Worm (Caenorhabditis elegans) whole organism, L4 larva: ENCODE measurements around the gene eol-1.

Experiments used
- Y48G9A.11 ChIP-seq: fragments of 200-800 bp; sonication (Bioruptor generic); IDR thresholded peaks from 2 replicates; pipeline ENCODE4 v1.3.6; 2022; ENCODE audit warnings: missing genetic modification reagents, missing genetic modification characterization, missing compliant biosample characterization
- aha-1 ChIP-seq: fragments of 150-350 bp; peaks from one replicate; lab custom pipeline; 2014; ENCODE audit warnings: missing biosample characterization, missing genetic modification characterization
- ceh-20 ChIP-seq: fragments of 200-800 bp; sonication (Bioruptor generic); IDR thresholded peaks from 2 replicates; pipeline ENCODE4 v1.3.6; 2022; ENCODE audit warnings: missing genetic modification reagents, missing genetic modification characterization, missing compliant biosample characterization
- ctbp-1 ChIP-seq: fragments of 200-800 bp; sonication (Bioruptor generic); IDR thresholded peaks from 2 replicates; pipeline ENCODE4 v1.3.6; 2022; ENCODE audit warnings: missing genetic modification reagents, missing genetic modification characterization, missing compliant biosample characterization
- daf-16 ChIP-seq, 3 experiments: sonication (generic microtip); optimal IDR thresholded peaks; 2 replicates each; lab custom pipeline; 2016 to 2017; ENCODE audit warnings: missing genetic modification characterization in 3 of 3, missing genetic modification reagents in 3 of 3, mild to moderate bottlenecking in 2 of 3, missing compliant biosample characterization in 2 of 3, missing biosample characterization in 1 of 3, moderate library complexity in 1 of 3
- daf-19 ChIP-seq: fragments of 200-800 bp; sonication (Bioruptor generic); conservative IDR thresholded peaks from 2 replicates; pipeline ENCODE4 v1.3.6; 2022; ENCODE audit warnings: missing genetic modification characterization, missing compliant biosample characterization
- dmd-9 ChIP-seq: fragments of 200-800 bp; sonication (Bioruptor generic); IDR thresholded peaks from 2 replicates; pipeline ENCODE4 v1.3.6; 2022; ENCODE audit warnings: missing genetic modification reagents, missing genetic modification characterization, missing compliant biosample characterization
- dpl-1 ChIP-seq: fragments of 150-350 bp; optimal IDR thresholded peaks from 2 replicates; lab custom pipeline; 2014; ENCODE audit warnings: missing biosample characterization, missing genetic modification reagents, missing genetic modification characterization
- duxl-1 ChIP-seq: sonication (generic microtip); optimal IDR thresholded peaks from 2 replicates; lab custom pipeline; 2016; ENCODE audit warnings: mild to moderate bottlenecking, missing genetic modification characterization, moderate library complexity, missing compliant biosample characterization; ENCODE audit not compliant: poor library complexity
- fkh-10 ChIP-seq: fragments of 150-350 bp; optimal IDR thresholded peaks from 2 replicates; lab custom pipeline; 2014; ENCODE audit warnings: missing biosample characterization, missing genetic modification reagents, missing genetic modification characterization
- gei-8 ChIP-seq: fragments of 200-800 bp; sonication (Bioruptor generic); optimal IDR thresholded peaks from 2 replicates; lab custom pipeline; 2018; ENCODE audit warnings: mild to moderate bottlenecking, missing genetic modification characterization, missing compliant biosample characterization
- hif-1 ChIP-seq, 2 experiments: sonication (generic microtip); optimal IDR thresholded peaks; 2 replicates each; lab custom pipeline; 2016 to 2017; ENCODE audit warnings: missing compliant biosample characterization in 2 of 2, missing genetic modification characterization in 2 of 2, missing genetic modification reagents in 2 of 2, missing genotype in 2 of 2, mild to moderate bottlenecking in 1 of 2
- hlh-30 ChIP-seq: sonication (generic microtip); optimal IDR thresholded peaks from 2 replicates; lab custom pipeline; 2017; ENCODE audit warnings: antibody characterized with exemption, mild to moderate bottlenecking, missing genetic modification characterization, missing compliant biosample characterization; ENCODE audit not compliant: insufficient read depth
- hmg-1.1 ChIP-seq: fragments of 200-800 bp; sonication (Bioruptor generic); IDR thresholded peaks from 2 replicates; pipeline ENCODE4 v1.3.6; 2022; ENCODE audit warnings: missing genetic modification reagents, missing genetic modification characterization, missing compliant biosample characterization
- jun-1 ChIP-seq: fragments of 150-350 bp; optimal IDR thresholded peaks from 2 replicates; lab custom pipeline; 2014; ENCODE audit warnings: missing biosample characterization, missing genetic modification reagents, missing genetic modification characterization
- lin-38 ChIP-seq: fragments of 200-800 bp; sonication (Bioruptor generic); IDR thresholded peaks from 2 replicates; pipeline ENCODE4 v1.3.6; 2022; ENCODE audit warnings: missing genetic modification reagents, missing genetic modification characterization, missing compliant biosample characterization
- lsy-2 ChIP-seq, 2 experiments: fragments of 150-350 bp in 1 of 2; sonication (generic microtip) in 1 of 2; optimal IDR thresholded peaks; 2 replicates each; lab custom pipeline; 2014 to 2017; ENCODE audit warnings: missing biosample characterization in 2 of 2, missing genetic modification characterization in 2 of 2
- mep-1 ChIP-seq: fragments of 150-350 bp; sonication (generic microtip); optimal IDR thresholded peaks from 3 replicates; lab custom pipeline; 2014; ENCODE audit warnings: missing biosample characterization, missing genetic modification characterization
- mes-2 ChIP-seq: sonication (generic microtip); optimal IDR thresholded peaks from 2 replicates; lab custom pipeline; 2016; ENCODE audit warnings: missing genotype, mild to moderate bottlenecking, missing genetic modification characterization, missing compliant biosample characterization; ENCODE audit not compliant: poor library complexity, severe bottlenecking
- nhr-102 ChIP-seq: sonication (generic microtip); optimal IDR thresholded peaks from 2 replicates; lab custom pipeline; 2016; ENCODE audit warnings: mild to moderate bottlenecking, missing genetic modification characterization, moderate library complexity, missing compliant biosample characterization
- nhr-111 ChIP-seq: fragments of 200-800 bp; sonication (Bioruptor generic); optimal IDR thresholded peaks from 2 replicates; lab custom pipeline; 2018; ENCODE audit warnings: mild to moderate bottlenecking, missing genetic modification characterization, missing compliant biosample characterization
- nhr-237 ChIP-seq: sonication (generic microtip); optimal IDR thresholded peaks from 2 replicates; lab custom pipeline; 2017; ENCODE audit warnings: missing biosample characterization, missing genetic modification characterization
- nhr-6 ChIP-seq: fragments of 150-350 bp; optimal IDR thresholded peaks from 2 replicates; lab custom pipeline; 2014; ENCODE audit warnings: missing biosample characterization, missing genetic modification characterization
- pha-4 ChIP-seq, 2 experiments: fragments of 150-350 bp in 1 of 2; fragments of 200-800 bp in 1 of 2; sonication (Bioruptor generic) in 1 of 2; IDR thresholded peaks in 1 of 2; optimal IDR thresholded peaks in 1 of 2; 2 replicates each; pipeline versions ENCODE4 v1.3.6 to Lab custom; 2014 to 2022; ENCODE audit warnings: missing genetic modification characterization in 2 of 2, missing genetic modification reagents in 2 of 2, missing biosample characterization in 1 of 2, missing compliant biosample characterization in 1 of 2
- rbr-2 ChIP-seq: sonication (generic microtip); optimal IDR thresholded peaks from 2 replicates; lab custom pipeline; 2016; ENCODE audit warnings: missing genotype, missing genetic modification characterization, missing compliant biosample characterization
- saeg-2 ChIP-seq: fragments of 200-800 bp; sonication (Bioruptor generic); IDR thresholded peaks from 2 replicates; pipeline ENCODE4 v1.3.6; 2022; ENCODE audit warnings: missing genetic modification reagents, missing genetic modification characterization, missing compliant biosample characterization
- skn-1 ChIP-seq: fragments of 150-350 bp; optimal IDR thresholded peaks from 2 replicates; lab custom pipeline; 2014; ENCODE audit warnings: missing biosample characterization, missing genetic modification characterization
- unc-130 ChIP-seq: sonication (generic microtip); optimal IDR thresholded peaks from 2 replicates; lab custom pipeline; 2016; ENCODE audit warnings: missing genetic modification reagents, missing genetic modification characterization, missing compliant biosample characterization
- zfp-2 ChIP-seq: sonication (generic microtip); optimal IDR thresholded peaks from 2 replicates; lab custom pipeline; 2016; ENCODE audit warnings: mild to moderate bottlenecking, missing genetic modification characterization, missing compliant biosample characterization
- zfp-3 ChIP-seq: fragments of 200-800 bp; sonication (Bioruptor generic); conservative IDR thresholded peaks from 2 replicates; pipeline ENCODE4 v1.3.6; 2022; ENCODE audit warnings: missing genetic modification reagents, missing genetic modification characterization, missing compliant biosample characterization
- ztf-11 ChIP-seq: fragments of 150-350 bp; optimal IDR thresholded peaks from 2 replicates; lab custom pipeline; 2014; ENCODE audit warnings: missing biosample characterization, missing genetic modification characterization

The eol-1 gene

ce11 chrV:14008353-14008859, 27.7 kb upstream of the eol-1 start (continued):
- TF ChIP-seq pha-4 (GFP tag; IDR thresholded peaks at IDR 0.05; lab: Robert Waterston, UW), result peak; percentile 35; the same call in 1 of the 2 replicates
- no peak for TF ChIP-seq pha-4 (tag; optimal IDR thresholded peaks at IDR 0.05; lab: Kevin White, UChicago)
- peak; percentile 69 for TF ChIP-seq nhr-6 (tag; lab: Kevin White, UChicago)
- TF ChIP-seq hif-1 (tag; optimal IDR thresholded peaks at IDR 0.05; lab: Kevin White, UChicago), result no peak
- TF ChIP-seq ceh-20 (GFP tag; lab: Robert Waterston, UW), result 0 out of 2 replicates have a peak, but pooled peaks have one; percentile 24
- peak; percentile 28 for TF ChIP-seq rbr-2 (tag; lab: Kevin White, UChicago)
- TF ChIP-seq mes-2 (tag; lab: Kevin White, UChicago), result peak; percentile 58
- TF ChIP-seq gei-8 (GFP tag; lab: Kevin White, UChicago), result no peak
- peak; percentile 25 for TF ChIP-seq hlh-30 (tag; lab: Kevin White, UChicago)
- TF ChIP-seq dpl-1 (GFP tag; lab: Kevin White, UChicago), result peak; percentile 46
- TF ChIP-seq unc-130, result peak; percentile 20
- no peak for TF ChIP-seq hmg-1.1 (GFP tag; lab: Robert Waterston, UW)

- TF ChIP-seq nhr-237 (tag; lab: Kevin White, UChicago) (no peak), rbr-2 (tag; lab: Kevin White, UChicago) (peak; percentile 51), Y48G9A.11 (GFP tag; lab: Robert Waterston, UW) (no peak), skn-1 (tag; lab: Kevin White, UChicago) (no peak), lsy-2 (tag; optimal IDR thresholded peaks at IDR 0.05; lab: Kevin White, UChicago) (peak in 1 of 2 experiments; percentile 47), daf-19 (peak; percentile 71; the same call in 1 of the 2 replicates), mep-1 (tag; lab: Kevin White, UChicago) (peak; percentile 16), ctbp-1 (GFP tag; lab: Robert Waterston, UW) (0 out of 2 replicates have a peak, but pooled peaks have one; percentile 40), hmg-1.1 (GFP tag; lab: Robert Waterston, UW) (peak; percentile 56)
- TF ChIP-seq, all 104 proteins: peak for 6
Observed at ce11 chrV:14006819-14007218, 26.1 kb upstream of the eol-1 start.

- TF ChIP-seq Y48G9A.11 (GFP tag; lab: Robert Waterston, UW), result no peak
- TF ChIP-seq aha-1 (tag; lab: Kevin White, UChicago), result peak; percentile 88
- no peak for TF ChIP-seq lin-38 (GFP tag; lab: Robert Waterston, UW)
- TF ChIP-seq zfp-3 (GFP tag; lab: Robert Waterston, UW), result no peak
- TF ChIP-seq rbr-2 (tag; lab: Kevin White, UChicago), result no peak
- TF ChIP-seq nhr-111 (GFP tag; lab: Kevin White, UChicago), result no peak
Observed at ce11 chrV:14005812-14006211, 25.1 kb upstream of the eol-1 start, which contains the start of gene ric-7. Gene ric-7, minus strand, starts transcription at chrV:14005912.

- TF ChIP-seq ztf-11 (no peak), lsy-2 (tag; optimal IDR thresholded peaks at IDR 0.05; lab: Kevin White, UChicago) (peak in 1 of 2 experiments; percentile 37), saeg-2 (no peak), nhr-102 (no peak), zfp-2 (tag; lab: Kevin White, UChicago) (no peak), fkh-10 (GFP tag; lab: Kevin White, UChicago) (peak; percentile 28), hlh-30 (tag; lab: Kevin White, UChicago) (peak; percentile 64), duxl-1 (tag; lab: Kevin White, UChicago) (no peak), mes-2 (tag; lab: Kevin White, UChicago) (no peak), dmd-9 (no peak), rbr-2 (tag; lab: Kevin White, UChicago) (no peak), jun-1 (tag; lab: Kevin White, UChicago) (no peak), daf-16 (GFP tag; optimal IDR thresholded peaks at IDR 0.05; lab: Kevin White, UChicago) (no peak), daf-16 (tag; optimal IDR thresholded peaks at IDR 0.05; lab: Kevin White, UChicago) (no peak)
Observed at ce11 chrV:14004342-14004741, 23.6 kb upstream of the eol-1 start.
